Worm (Caenorhabditis elegans) whole organism, mixed stage, embryonic: Measurements from ENCODE around the gene fmo-4.

Experiments used
- ceh-43 ChIP-seq: fragments of 200-800 bp; sonication (Bioruptor generic); optimal IDR thresholded peaks from 2 replicates; lab custom pipeline; 2018; ENCODE audit warnings: mild to moderate bottlenecking, missing genetic modification characterization, moderate library complexity, missing compliant biosample characterization
- nhr-237 ChIP-seq: fragments of 150-350 bp; optimal IDR thresholded peaks from 2 replicates; lab custom pipeline; 2014; ENCODE audit warnings: missing biosample characterization, missing genetic modification characterization
- unc-62 ChIP-seq: fragments of 150-350 bp; optimal IDR thresholded peaks from 2 replicates; lab custom pipeline; 2014; ENCODE audit warnings: missing biosample characterization, missing genetic modification reagents, missing genetic modification characterization

DNA sequence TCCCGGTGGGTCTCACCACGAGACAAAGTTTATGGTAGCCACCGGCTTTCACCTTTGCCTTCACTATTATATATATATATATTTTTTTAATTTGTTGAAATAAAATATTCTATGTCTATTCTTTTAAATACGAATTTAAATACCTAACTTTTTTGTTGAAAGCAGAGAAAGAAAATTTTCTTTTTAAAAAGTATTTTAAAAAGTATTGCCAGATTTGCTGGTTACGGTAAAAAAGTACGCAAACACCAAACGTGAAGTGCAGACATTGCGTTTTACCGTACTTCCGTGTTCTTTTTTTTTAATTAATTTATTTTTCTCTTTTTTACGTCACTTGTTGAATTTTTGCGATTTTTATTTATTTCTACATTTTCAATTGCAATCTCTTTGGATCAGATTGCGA, 46.5 kb downstream of the fmo-4 start, which contains the start of gene C56A3.8:
- TF ChIP-seq nhr-237 (tag; lab: Kevin White, UChicago) = no peak
- TF ChIP-seq ceh-43 (GFP tag; lab: Kevin White, UChicago) = no peak
- TF ChIP-seq unc-62 = no peak
